Worm (Caenorhabditis elegans) whole organism, L1 larva: ENCODE data around the gene F13D12.5.

Experiments used
- C16A3.4 ChIP-seq: fragments of 150-350 bp; optimal IDR thresholded peaks from 2 replicates; lab custom pipeline; 2014; ENCODE audit warnings: missing biosample characterization, missing genetic modification characterization
- C34B4.2 ChIP-seq: sonication (generic microtip); optimal IDR thresholded peaks from 2 replicates; lab custom pipeline; 2017; ENCODE audit warnings: mild to moderate bottlenecking, missing genetic modification characterization, missing compliant biosample characterization
- aha-1 ChIP-seq: fragments of 150-350 bp; optimal IDR thresholded peaks from 2 replicates; lab custom pipeline; 2014; ENCODE audit warnings: missing biosample characterization, missing genetic modification characterization
- alr-1 ChIP-seq: fragments of 200-800 bp; sonication (Bioruptor generic); optimal IDR thresholded peaks from 2 replicates; lab custom pipeline; 2018; ENCODE audit warnings: borderline replicate concordance, mild to moderate bottlenecking, missing genetic modification characterization, missing compliant biosample characterization
- aly-2 ChIP-seq: fragments of 150-350 bp; optimal IDR thresholded peaks from 2 replicates; lab custom pipeline; 2014; ENCODE audit warnings: missing biosample characterization, missing genetic modification characterization
- ama-1 ChIP-seq: fragments of 150-350 bp; optimal IDR thresholded peaks from 2 replicates; lab custom pipeline; 2014
- blmp-1 ChIP-seq: fragments of 150-350 bp; optimal IDR thresholded peaks from 2 replicates; lab custom pipeline; 2014; ENCODE audit warnings: missing biosample characterization, missing genetic modification characterization
- ceh-63 ChIP-seq: fragments of 200-800 bp; sonication (Bioruptor generic); optimal IDR thresholded peaks from 2 replicates; lab custom pipeline; 2018; ENCODE audit warnings: mild to moderate bottlenecking, missing genetic modification characterization, missing compliant biosample characterization
- ceh-88 ChIP-seq: fragments of 200-800 bp; sonication (Bioruptor generic); IDR thresholded peaks from 2 replicates; pipeline ENCODE4 v1.3.6; 2022; ENCODE audit warnings: missing genetic modification characterization, missing compliant biosample characterization
- egl-27 ChIP-seq, 2 experiments: fragments of 150-350 bp in 1 of 2; sonication (generic microtip); optimal IDR thresholded peaks; 3 replicates each; lab custom pipeline; 2017 to 2018; ENCODE audit warnings: missing biosample characterization in 2 of 2, missing genetic modification characterization in 2 of 2, missing genetic modification reagents in 2 of 2
- elt-2 ChIP-seq: sonication (generic microtip); optimal IDR thresholded peaks from 2 replicates; lab custom pipeline; 2016; ENCODE audit warnings: missing genetic modification characterization, mild to moderate bottlenecking, inconsistent platforms, missing compliant biosample characterization, missing genetic modification reagents
- elt-3 ChIP-seq, 6 experiments: fragments of 150-350 bp in 1 of 6; sonication (generic microtip); optimal IDR thresholded peaks; 2 replicates each; lab custom pipeline; 2017 to 2018; ENCODE audit warnings: missing biosample characterization in 6 of 6, missing genetic modification characterization in 6 of 6, inconsistent platforms in 1 of 6
- fkh-10 ChIP-seq: sonication (generic microtip); optimal IDR thresholded peaks from 2 replicates; lab custom pipeline; 2017; ENCODE audit warnings: missing biosample characterization, missing genetic modification reagents, missing genetic modification characterization
- fkh-4 ChIP-seq: sonication (generic microtip); optimal IDR thresholded peaks from 2 replicates; lab custom pipeline; 2016; ENCODE audit warnings: missing compliant biosample characterization, missing genetic modification characterization, borderline replicate concordance
- fkh-8 ChIP-seq: sonication (generic microtip); optimal IDR thresholded peaks from 2 replicates; lab custom pipeline; 2016; ENCODE audit warnings: mild to moderate bottlenecking, missing genetic modification characterization, missing compliant biosample characterization
- fos-1 ChIP-seq: fragments of 150-350 bp; optimal IDR thresholded peaks from 2 replicates; lab custom pipeline; 2014; ENCODE audit warnings: missing biosample characterization, missing genetic modification characterization
- isw-1 ChIP-seq: fragments of 200-800 bp; sonication (Bioruptor generic); IDR thresholded peaks from 2 replicates; pipeline ENCODE4 v1.3.6; 2022; ENCODE audit warnings: missing genetic modification characterization, missing compliant biosample characterization
- lin-13 ChIP-seq: fragments of 150-350 bp; optimal IDR thresholded peaks from 2 replicates; lab custom pipeline; 2014; ENCODE audit warnings: missing biosample characterization, missing genetic modification reagents, missing genetic modification characterization
- lin-35 ChIP-seq, 2 experiments: fragments of 150-350 bp; optimal IDR thresholded peaks; 2 replicates each; lab custom pipeline; 2014; ENCODE audit warnings: missing biosample characterization in 2 of 2, missing genetic modification characterization in 2 of 2, missing genetic modification reagents in 2 of 2
- lir-3 ChIP-seq: sonication (generic microtip); optimal IDR thresholded peaks from 2 replicates; lab custom pipeline; 2016; ENCODE audit warnings: mild to moderate bottlenecking, missing genetic modification characterization, moderate library complexity, missing compliant biosample characterization; ENCODE audit not compliant: poor library complexity
- lsy-2 ChIP-seq, 2 experiments: fragments of 150-350 bp; optimal IDR thresholded peaks; 2 replicates each; lab custom pipeline; 2014; ENCODE audit warnings: missing biosample characterization in 2 of 2, missing genetic modification characterization in 2 of 2
- mdl-1 ChIP-seq, 2 experiments: fragments of 150-350 bp; optimal IDR thresholded peaks; 2 replicates each; lab custom pipeline; 2014 to 2017; ENCODE audit warnings: missing biosample characterization in 2 of 2, missing genetic modification characterization in 2 of 2, inconsistent platforms in 1 of 2
- mep-1 ChIP-seq: fragments of 150-350 bp; optimal IDR thresholded peaks from 2 replicates; lab custom pipeline; 2014; ENCODE audit warnings: missing biosample characterization, missing genetic modification characterization
- nhr-11 ChIP-seq: fragments of 150-350 bp; optimal IDR thresholded peaks from 2 replicates; lab custom pipeline; 2014; ENCODE audit warnings: missing biosample characterization, missing genetic modification characterization
- nhr-19 ChIP-seq: fragments of 200-800 bp; sonication (Bioruptor generic); conservative IDR thresholded peaks from 2 replicates; pipeline ENCODE4 v1.3.6; 2022; ENCODE audit warnings: missing genetic modification characterization, missing compliant biosample characterization
- nhr-237 ChIP-seq: fragments of 150-350 bp; optimal IDR thresholded peaks from 2 replicates; lab custom pipeline; 2014; ENCODE audit warnings: missing biosample characterization, missing genetic modification characterization
- nhr-28 ChIP-seq: fragments of 150-350 bp; optimal IDR thresholded peaks from 2 replicates; lab custom pipeline; 2014; ENCODE audit warnings: missing biosample characterization, missing genetic modification characterization
- nhr-71 ChIP-seq: sonication (generic microtip); optimal IDR thresholded peaks from 2 replicates; lab custom pipeline; 2016; ENCODE audit warnings: mild to moderate bottlenecking, missing genetic modification characterization, moderate library complexity, missing compliant biosample characterization
- nhr-76 ChIP-seq: sonication (generic microtip); optimal IDR thresholded peaks from 2 replicates; lab custom pipeline; 2017; ENCODE audit warnings: missing biosample characterization, missing genetic modification characterization
- nhr-77 ChIP-seq: fragments of 150-350 bp; optimal IDR thresholded peaks from 2 replicates; lab custom pipeline; 2014; ENCODE audit warnings: missing biosample characterization, missing genetic modification characterization
- nhr-84 ChIP-seq: sonication (generic microtip); optimal IDR thresholded peaks from 2 replicates; lab custom pipeline; 2017; ENCODE audit warnings: missing biosample characterization, missing genetic modification characterization
- nhr-85 ChIP-seq: sonication (generic microtip); peaks from one replicate; lab custom pipeline; 2016; ENCODE audit warnings: missing genetic modification characterization, inconsistent platforms, missing compliant biosample characterization
- nhr-90 ChIP-seq: sonication (generic microtip); optimal IDR thresholded peaks from 2 replicates; lab custom pipeline; 2016; ENCODE audit warnings: mild to moderate bottlenecking, missing genetic modification characterization, missing compliant biosample characterization; ENCODE audit not compliant: poor library complexity
- pag-3 ChIP-seq: sonication (generic microtip); optimal IDR thresholded peaks from 2 replicates; lab custom pipeline; 2017; ENCODE audit warnings: missing genetic modification characterization, mild to moderate bottlenecking, missing compliant biosample characterization, antibody characterized with exemption, borderline replicate concordance; ENCODE audit not compliant: insufficient read depth
- pax-3 ChIP-seq: fragments of 200-800 bp; sonication (Bioruptor generic); optimal IDR thresholded peaks from 2 replicates; lab custom pipeline; 2018; ENCODE audit warnings: mild to moderate bottlenecking, missing genetic modification characterization, moderate library complexity, missing compliant biosample characterization
- sox-4 ChIP-seq: sonication (generic microtip); optimal IDR thresholded peaks from 2 replicates; lab custom pipeline; 2016; ENCODE audit warnings: missing genetic modification characterization, missing compliant biosample characterization
- sptf-1 ChIP-seq: fragments of 150-350 bp; optimal IDR thresholded peaks from 2 replicates; lab custom pipeline; 2014; ENCODE audit warnings: missing biosample characterization, missing genetic modification characterization
- unc-130 ChIP-seq: fragments of 150-350 bp; optimal IDR thresholded peaks from 2 replicates; lab custom pipeline; 2017; ENCODE audit warnings: missing biosample characterization, missing genetic modification characterization, inconsistent platforms
- unc-30 ChIP-seq: sonication (generic microtip); optimal IDR thresholded peaks from 2 replicates; lab custom pipeline; 2017; ENCODE audit warnings: missing biosample characterization, missing genetic modification characterization
- unc-86 ChIP-seq: sonication (generic microtip); optimal IDR thresholded peaks from 2 replicates; lab custom pipeline; 2016; ENCODE audit warnings: missing genetic modification characterization, missing compliant biosample characterization
- unc-98 ChIP-seq: fragments of 200-800 bp; sonication (Bioruptor generic); IDR thresholded peaks from 2 replicates; pipeline ENCODE4 v1.3.6; 2022; ENCODE audit warnings: missing genetic modification characterization, missing compliant biosample characterization
- vab-15 ChIP-seq: sonication (generic microtip); optimal IDR thresholded peaks from 2 replicates; lab custom pipeline; 2017; ENCODE audit warnings: missing genotype, mild to moderate bottlenecking, missing genetic modification characterization, missing compliant biosample characterization
- zag-1 ChIP-seq: fragments of 150-350 bp; optimal IDR thresholded peaks from 2 replicates; lab custom pipeline; 2014; ENCODE audit warnings: missing biosample characterization, missing genetic modification characterization

F13D12.5 gene

ce11 chrII:11720102-11720501 is 6.5 kb upstream of the F13D12.5 start, which contains the start of gene F13D12.3:
Gene F13D12.3, plus strand, starts transcription at chrII:11720402.
- no peak for TF ChIP-seq fos-1
- TF ChIP-seq sox-4 (tag; lab: Kevin White, UChicago) = no peak
- TF ChIP-seq lir-3 (tag; lab: Kevin White, UChicago) = no peak
- no peak for TF ChIP-seq unc-30 (tag; lab: Kevin White, UChicago)
- TF ChIP-seq nhr-90 (tag; lab: Kevin White, UChicago) = no peak
- no peak for TF ChIP-seq mdl-1 (tag; optimal IDR thresholded peaks at IDR 0.05; lab: Kevin White, UChicago)
- TF ChIP-seq nhr-76 (tag; lab: Kevin White, UChicago) = no peak
- no peak for TF ChIP-seq nhr-19 (GFP tag; lab: Robert Waterston, UW)
- no peak for TF ChIP-seq nhr-71 (tag; lab: Kevin White, UChicago)
- TF ChIP-seq ceh-63 = no peak
- no peak for TF ChIP-seq pag-3 (tag; lab: Kevin White, UChicago)
- no peak for TF ChIP-seq nhr-85 (tag; lab: Kevin White, UChicago)

- TF ChIP-seq elt-3 (tag; optimal IDR thresholded peaks at IDR 0.05; lab: Kevin White, UChicago) = no peak
- no peak for TF ChIP-seq egl-27 (tag; optimal IDR thresholded peaks at IDR 0.05; lab: Kevin White, UChicago)
- TF ChIP-seq aly-2 = no peak
- no peak for TF ChIP-seq blmp-1
- TF ChIP-seq C16A3.4 = no peak
- TF ChIP-seq vab-15 = no peak
- no peak for TF ChIP-seq alr-1 (tag; lab: Kevin White, UChicago)
- no peak for TF ChIP-seq sptf-1 (tag; lab: Kevin White, UChicago)
- TF ChIP-seq nhr-28 (tag; lab: Kevin White, UChicago) = no peak
- TF ChIP-seq lsy-2 (tag; optimal IDR thresholded peaks at IDR 0.05; lab: Kevin White, UChicago) = no peak
- no peak for TF ChIP-seq unc-98 (GFP tag; lab: Robert Waterston, UW)
- no peak for TF ChIP-seq ama-1
- no peak for TF ChIP-seq nhr-84
- no peak for TF ChIP-seq nhr-237 (tag; lab: Kevin White, UChicago)
- no peak for TF ChIP-seq nhr-90 (tag; lab: Kevin White, UChicago)
- TF ChIP-seq nhr-77 (tag; lab: Kevin White, UChicago) = no peak
These were observed 5.8 kb upstream of the F13D12.5 start for ce11 chrII:11720819-11721218.

DNA sequence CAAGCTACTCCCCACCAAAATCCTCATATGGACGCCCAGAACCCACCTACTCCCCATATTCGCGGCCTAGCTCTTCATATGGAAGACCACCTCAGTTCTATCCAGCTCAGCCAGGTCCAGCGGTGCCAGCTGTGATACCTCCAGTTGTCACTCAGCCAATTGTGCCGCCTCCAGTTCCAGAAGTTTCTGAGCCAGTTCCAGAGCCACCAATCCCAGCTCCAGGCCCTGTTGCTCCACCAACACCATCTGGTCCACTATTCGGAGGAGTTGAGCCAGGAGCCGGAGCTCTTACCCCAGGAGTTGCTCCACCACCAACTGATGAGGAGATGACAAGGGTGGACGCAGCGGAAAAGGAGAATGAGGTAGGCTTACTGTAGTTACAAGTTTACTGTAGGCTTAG is 5.0 kb upstream of the F13D12.5 start:
- TF ChIP-seq lin-13 (GFP tag; lab: Kevin White, UChicago) (no peak), nhr-77 (tag; lab: Kevin White, UChicago) (no peak), fkh-10 (GFP tag; lab: Kevin White, UChicago) (no peak), C34B4.2 (tag; lab: Kevin White, UChicago) (no peak), vab-15 (no peak), fos-1 (no peak), lin-35 (GFP tag; optimal IDR thresholded peaks at IDR 0.05; lab: Kevin White, UChicago) (no peak), mep-1 (no peak), aha-1 (tag; lab: Kevin White, UChicago) (no peak), nhr-11 (no peak), elt-2 (tag; lab: Kevin White, UChicago) (no peak), unc-130 (tag; lab: Kevin White, UChicago) (no peak), lir-3 (tag; lab: Kevin White, UChicago) (no peak), zag-1 (tag; lab: Kevin White, UChicago) (no peak), unc-86 (tag; lab: Kevin White, UChicago) (no peak)

DNA sequence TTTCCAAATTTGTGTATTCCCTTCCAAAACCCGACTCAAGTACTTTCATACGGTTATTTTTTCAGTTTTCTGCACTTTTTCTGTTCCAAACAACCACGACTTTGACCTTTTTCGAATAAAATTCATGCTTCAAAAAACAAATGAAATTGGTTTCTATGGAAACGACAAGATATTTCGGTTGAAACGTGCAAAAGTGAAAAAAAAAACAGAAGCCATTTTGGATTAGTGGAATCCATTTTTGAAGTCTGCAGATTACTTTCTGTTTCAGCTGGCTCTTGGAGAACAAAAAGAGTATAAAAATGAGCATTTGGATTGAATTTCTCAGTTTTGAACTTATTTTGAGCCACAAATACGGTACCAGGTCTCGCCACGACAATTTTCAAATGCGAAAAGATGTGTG is 4.5 kb upstream of the F13D12.5 start:
- TF ChIP-seq C16A3.4 = no peak
- TF ChIP-seq fkh-8 (tag; lab: Kevin White, UChicago) = peak; percentile 90
- no peak for TF ChIP-seq unc-30 (tag; lab: Kevin White, UChicago)
- TF ChIP-seq nhr-85 (tag; lab: Kevin White, UChicago) = no peak
- no peak for TF ChIP-seq ceh-88 (GFP tag; lab: Robert Waterston, UW)
- peak; percentile 11 for TF ChIP-seq nhr-71 (tag; lab: Kevin White, UChicago)
- no peak for TF ChIP-seq isw-1
- TF ChIP-seq fkh-4 (tag; lab: Kevin White, UChicago) = no peak
- TF ChIP-seq pax-3 = peak; percentile 2
- TF ChIP-seq sox-4 (tag; lab: Kevin White, UChicago) = peak; percentile 17
- TF ChIP-seq mdl-1 (tag; optimal IDR thresholded peaks at IDR 0.05; lab: Kevin White, UChicago) = no peak
- TF ChIP-seq, all 84 proteins: peak for 4
